Worm (Caenorhabditis elegans): ENCODE data around the gene fbxb-51.

fbxb-51 gene

ce11 chrII:1579886-1580285 is 29.4 kb downstream of the fbxb-51 start, which contains the start of gene math-38:
Gene math-38, minus strand, starts transcription at chrII:1579986.
- no peak for TF ChIP-seq Y67H2A.10 (GFP tag; conservative IDR thresholded peaks at IDR 0.05)
- TF ChIP-seq Y53G8AR.9 (GFP tag; conservative IDR thresholded peaks at IDR 0.05), result no peak
- peak; percentile 22 for TF ChIP-seq nhr-80 (tag; optimal IDR thresholded peaks at IDR 0.05)
- TF ChIP-seq ztf-3 (GFP tag; optimal IDR thresholded peaks at IDR 0.05), result no peak
- TF ChIP-seq ztf-28 (GFP tag; IDR thresholded peaks at IDR 0.05), result no peak
- TF ChIP-seq F37B4.10 (GFP tag; IDR thresholded peaks at IDR 0.05), result no peak
- no peak for TF ChIP-seq B0261.1 (tag; optimal IDR thresholded peaks at IDR 0.05)
- TF ChIP-seq F49E8.2 (tag; optimal IDR thresholded peaks at IDR 0.05; ENCODE audit: insufficient read depth), result no peak

DNA sequence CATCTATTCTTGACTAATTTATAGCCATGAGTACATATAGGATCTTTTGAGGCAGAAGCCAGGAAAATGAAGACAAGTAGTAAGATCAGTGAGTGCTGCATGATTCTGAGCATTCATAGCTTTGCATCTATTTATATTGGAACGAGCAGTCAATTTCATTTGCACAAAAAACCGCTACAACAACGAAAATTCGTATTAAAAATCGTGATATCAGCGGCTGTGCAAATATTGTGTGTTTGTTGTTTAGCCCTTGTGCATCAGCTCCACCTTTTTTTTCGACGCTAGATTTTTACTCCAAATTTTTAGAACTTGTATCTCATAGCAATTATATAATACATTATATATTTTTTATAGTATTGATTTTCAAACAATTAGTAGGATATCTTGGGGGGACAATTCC is 33.6 kb downstream of the fbxb-51 start, which contains the start of gene clec-21:
TSS of gene clec-21 (minus strand) at position 101 of the 400 bp plus-strand sequence.
- TF ChIP-seq Y56A3A.18 (GFP tag; IDR thresholded peaks at IDR 0.05) (no peak), nfyb-1 (GFP tag; IDR thresholded peaks at IDR 0.05) (no peak), mes-4 (tag; optimal IDR thresholded peaks at IDR 0.05) (no peak)

DNA sequence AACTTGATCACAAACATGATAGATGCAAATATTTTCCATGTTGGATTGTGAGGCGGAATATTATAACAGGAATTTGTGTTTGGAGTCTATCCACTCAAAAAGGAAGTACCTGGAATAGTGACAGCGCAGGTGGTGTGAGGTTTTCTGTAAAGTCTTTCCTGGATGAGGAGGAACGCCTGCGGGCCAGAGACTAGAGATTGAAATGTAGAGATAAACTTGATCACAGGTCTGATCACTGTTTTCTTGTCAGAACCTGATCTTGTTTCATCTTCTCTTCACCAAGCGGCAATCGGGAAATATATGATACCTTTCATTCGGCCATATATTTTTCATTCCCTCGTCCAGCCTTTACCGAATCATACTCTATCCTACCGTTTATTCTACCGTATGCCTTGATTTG is 35.8 kb downstream of the fbxb-51 start, which contains the start of gene T07H3.8:
TSS of gene T07H3.8 (plus strand) at position 301 of the 400 bp plus-strand sequence.
- no peak for TF ChIP-seq B0336.3 (GFP tag; IDR thresholded peaks at IDR 0.05)

- TF ChIP-seq unc-130 (GFP tag; optimal IDR thresholded peaks at IDR 0.05) (no peak), ceh-79 (tag; optimal IDR thresholded peaks at IDR 0.05) (no peak), mel-28 (tag; optimal IDR thresholded peaks at IDR 0.05; ENCODE audit: borderline replicate concordance) (no peak), hsf-1 (GFP tag; IDR thresholded peaks at IDR 0.05) (no peak)
Observed at ce11 chrII:1589845-1590244, 39.3 kb downstream of the fbxb-51 start, which contains the start of gene T07H3.7. Gene T07H3.7, minus strand, starts transcription at chrII:1589945.

DNA sequence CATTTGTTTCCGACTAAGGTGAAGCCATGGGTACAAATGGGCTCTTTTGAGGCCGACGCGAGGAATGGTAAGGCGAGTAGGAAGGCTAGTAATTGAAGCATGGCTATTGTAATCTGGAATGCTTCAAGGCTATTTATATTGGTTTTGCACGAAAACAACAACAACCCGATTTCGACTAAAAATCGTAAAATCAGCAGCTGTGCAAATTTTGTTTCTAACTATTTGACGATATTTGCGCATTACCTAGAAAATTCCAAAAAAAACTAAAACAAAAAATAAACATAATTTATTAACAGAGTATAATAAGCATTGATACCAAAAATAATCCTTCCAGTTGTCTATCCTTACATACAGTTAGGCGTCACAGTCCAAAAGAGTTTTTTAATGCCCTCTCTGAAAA is 44.6 kb downstream of the fbxb-51 start, which contains the start of gene clec-20:
TSS of gene clec-20 (minus strand) at position 101 of the 400 bp plus-strand sequence.
- TF ChIP-seq rcor-1 (GFP tag; IDR thresholded peaks at IDR 0.05), result no peak
- TF ChIP-seq let-526 (GFP tag; IDR thresholded peaks at IDR 0.05), result no peak
- no peak for TF ChIP-seq sea-2 (GFP tag; IDR thresholded peaks at IDR 0.05)
- TF ChIP-seq nfya-1 (tag; optimal IDR thresholded peaks at IDR 0.05; ENCODE audit: borderline replicate concordance, insufficient read depth), result no peak
- no peak for TF ChIP-seq Y95B8A.8 (GFP tag; IDR thresholded peaks at IDR 0.05)
- TF ChIP-seq dpff-1 (tag; optimal IDR thresholded peaks at IDR 0.05), result no peak

ce11 chrII:1597101-1598088 is 46.9 kb downstream of the fbxb-51 start, which contains the start of gene bath-46:
Gene bath-46, plus strand, starts transcription at chrII:1597906.
- TF ChIP-seq tbp1 (GFP tag; optimal IDR thresholded peaks at IDR 0.05), result peak; percentile 84
- 0 out of 2 replicates have a peak, but pooled peaks have one; percentile 69 for TF ChIP-seq ztf-25 (GFP tag; IDR thresholded peaks at IDR 0.05)
- 0 out of 2 replicates have a peak, but pooled peaks have one; percentile 8 for TF ChIP-seq rcor-1 (GFP tag; IDR thresholded peaks at IDR 0.05)
- 0 out of 2 replicates have a peak, but pooled peaks have one; percentile 24 for TF ChIP-seq dox-1 (GFP tag; IDR thresholded peaks at IDR 0.05)
- TF ChIP-seq atf-7 (tag; optimal IDR thresholded peaks at IDR 0.05), result no peak
- TF ChIP-seq rpc-1 (optimal IDR thresholded peaks at IDR 0.05), result peak; percentile 11
- TF ChIP-seq rpc-1 (tag; optimal IDR thresholded peaks at IDR 0.05), result peak; percentile 61
- 0 out of 2 replicates have a peak, but pooled peaks have one; percentile 46 for TF ChIP-seq Y95B8A.8 (GFP tag; IDR thresholded peaks at IDR 0.05)
- no peak for TF ChIP-seq somi-1 (GFP tag; optimal IDR thresholded peaks at IDR 0.05)
- TF ChIP-seq B0261.1 (tag; optimal IDR thresholded peaks at IDR 0.05), result peak; percentile 59
- TF ChIP-seq nhr-80 (tag; optimal IDR thresholded peaks at IDR 0.05), result peak; percentile 38
- TF ChIP-seq lin-26 (GFP tag; IDR thresholded peaks at IDR 0.05), result peak; percentile 77
